Fruit fly (Drosophila melanogaster) whole organism, prepupa: ENCODE data around the gene CG11756.

Experiments
- Blimp-1 ChIP-seq: fragments of 200-800 bp; sonication (Bioruptor generic); optimal IDR thresholded peaks from 3 replicates; lab custom pipeline; 2017; ENCODE audit warnings: missing biosample characterization, missing genetic modification characterization, mild to moderate bottlenecking, moderate library complexity, missing genetic modification reagents
- CG10631 ChIP-seq: fragments of 200-800 bp; sonication (Bioruptor generic); optimal IDR thresholded peaks from 2 replicates; lab custom pipeline; 2016; ENCODE audit warnings: missing biosample characterization, missing genetic modification characterization
- CG10669 ChIP-seq: fragments of 200-800 bp; sonication (Bioruptor generic); optimal IDR thresholded peaks from 3 replicates; lab custom pipeline; 2018; ENCODE audit warnings: missing biosample characterization, mild to moderate bottlenecking, missing genetic modification characterization, moderate library complexity
- CG11294 ChIP-seq: fragments of 200-800 bp; sonication (Bioruptor generic); IDR thresholded peaks from 2 replicates; pipeline ENCODE4 v1.3.6; 2022; ENCODE audit warnings: missing biosample characterization, missing genetic modification characterization
- CG11762 ChIP-seq: fragments of 200-800 bp; sonication (Bioruptor generic); optimal IDR thresholded peaks from 3 replicates; lab custom pipeline; 2016; ENCODE audit warnings: missing biosample characterization, missing genetic modification characterization; ENCODE audit not compliant: insufficient read depth
- CG11902 ChIP-seq: fragments of 200-800 bp; sonication (Bioruptor generic); optimal IDR thresholded peaks from 3 replicates; lab custom pipeline; 2016; ENCODE audit warnings: missing biosample characterization, missing genetic modification characterization
- CG15336 ChIP-seq: fragments of 200-800 bp; sonication (Bioruptor generic); IDR thresholded peaks from 2 replicates; pipeline ENCODE4 v1.3.6; 2022; ENCODE audit warnings: missing biosample characterization, missing genetic modification characterization
- CG1621 ChIP-seq: fragments of 200-800 bp; sonication (Bioruptor generic); optimal IDR thresholded peaks from 3 replicates; lab custom pipeline; 2018; ENCODE audit warnings: missing biosample characterization, mild to moderate bottlenecking, missing genetic modification characterization
- CG16779 ChIP-seq: fragments of 200-800 bp; sonication (Bioruptor generic); optimal IDR thresholded peaks from 3 replicates; lab custom pipeline; 2017; ENCODE audit warnings: missing biosample characterization, mild to moderate bottlenecking, missing genetic modification characterization
- CG3032 ChIP-seq: fragments of 200-800 bp; optimal IDR thresholded peaks from 2 replicates; lab custom pipeline; 2019; ENCODE audit warnings: missing biosample characterization, mild to moderate bottlenecking, missing genetic modification characterization, moderate library complexity
- CG31627 ChIP-seq: fragments of 200-800 bp; sonication (Bioruptor generic); optimal IDR thresholded peaks from 3 replicates; lab custom pipeline; 2016; ENCODE audit warnings: missing biosample characterization, missing genetic modification characterization
- CG32006 ChIP-seq: fragments of 200-800 bp; sonication (Bioruptor generic); optimal IDR thresholded peaks from 3 replicates; lab custom pipeline; 2017; ENCODE audit warnings: missing biosample characterization, mild to moderate bottlenecking, missing genetic modification characterization
- CG34406 ChIP-seq: fragments of 200-800 bp; sonication (Bioruptor generic); optimal IDR thresholded peaks from 3 replicates; lab custom pipeline; 2016; ENCODE audit warnings: missing biosample characterization, missing genetic modification characterization
- CG3919 ChIP-seq: fragments of 200-800 bp; sonication (Bioruptor generic); optimal IDR thresholded peaks from 3 replicates; lab custom pipeline; 2016; ENCODE audit warnings: missing biosample characterization, missing genetic modification characterization
- CG4318 ChIP-seq: fragments of 200-800 bp; sonication (Bioruptor generic); optimal IDR thresholded peaks from 3 replicates; lab custom pipeline; 2017; ENCODE audit warnings: missing biosample characterization, mild to moderate bottlenecking, missing genetic modification characterization
- CG6163 ChIP-seq: fragments of 200-800 bp; sonication (Bioruptor generic); IDR thresholded peaks from 3 replicates; pipeline ENCODE4 v1.3.6; 2022; ENCODE audit warnings: missing biosample characterization, missing genetic modification characterization
- CG6276 ChIP-seq: fragments of 200-800 bp; sonication (Bioruptor generic); optimal IDR thresholded peaks from 2 replicates; lab custom pipeline; 2017; ENCODE audit warnings: missing biosample characterization, mild to moderate bottlenecking, missing genetic modification characterization
- CG6792 ChIP-seq: fragments of 200-800 bp; sonication (Bioruptor generic); optimal IDR thresholded peaks from 3 replicates; lab custom pipeline; 2016; ENCODE audit warnings: missing biosample characterization, missing genetic modification characterization
- CG6808 ChIP-seq: fragments of 200-800 bp; sonication (Bioruptor generic); optimal IDR thresholded peaks from 3 replicates; lab custom pipeline; 2017; ENCODE audit warnings: missing biosample characterization, missing genetic modification characterization, mild to moderate bottlenecking, moderate library complexity, missing genetic modification reagents
- CG6854 ChIP-seq: fragments of 200-800 bp; sonication (Bioruptor generic); optimal IDR thresholded peaks from 2 replicates; lab custom pipeline; 2017; ENCODE audit warnings: missing biosample characterization, mild to moderate bottlenecking, missing genetic modification characterization
- CG7368 ChIP-seq: fragments of 200-800 bp; sonication (Bioruptor generic); optimal IDR thresholded peaks from 3 replicates; lab custom pipeline; 2016; ENCODE audit warnings: missing biosample characterization, missing genetic modification characterization
- CG8119 ChIP-seq: fragments of 200-800 bp; sonication (Bioruptor generic); IDR thresholded peaks from 3 replicates; pipeline ENCODE4 v1.3.6; 2022; ENCODE audit warnings: missing biosample characterization, missing genetic modification characterization
- CG8319 ChIP-seq: fragments of 200-800 bp; sonication (Bioruptor generic); optimal IDR thresholded peaks from 3 replicates; lab custom pipeline; 2016; ENCODE audit warnings: missing biosample characterization, missing genetic modification characterization
- CG8632 ChIP-seq: fragments of 200-800 bp; sonication (Bioruptor generic); optimal IDR thresholded peaks from 3 replicates; lab custom pipeline; 2016; ENCODE audit warnings: missing biosample characterization, missing genetic modification characterization
- Eip75B ChIP-seq: fragments of 200-800 bp; sonication (Bioruptor generic); optimal IDR thresholded peaks from 3 replicates; lab custom pipeline; 2016; ENCODE audit warnings: missing biosample characterization, missing genetic modification characterization
- Eip78C ChIP-seq: fragments of 200-800 bp; sonication (Bioruptor generic); peaks from one replicate; lab custom pipeline; 2016; ENCODE audit warnings: missing biosample characterization, missing genetic modification characterization
- Eip93F ChIP-seq: fragments of 200-800 bp; sonication (Bioruptor generic); optimal IDR thresholded peaks from 2 replicates; lab custom pipeline; 2016; ENCODE audit warnings: missing biosample characterization, mild to moderate bottlenecking, missing genetic modification characterization
- Ets21C ChIP-seq: fragments of 200-800 bp; sonication (Bioruptor generic); optimal IDR thresholded peaks from 3 replicates; lab custom pipeline; 2016; ENCODE audit warnings: missing biosample characterization, missing genetic modification characterization
- Ets96B ChIP-seq: fragments of 200-800 bp; optimal IDR thresholded peaks from 2 replicates; lab custom pipeline; 2019; ENCODE audit warnings: missing biosample characterization, mild to moderate bottlenecking, missing genetic modification characterization, moderate library complexity
- Gug ChIP-seq: fragments of 200-800 bp; sonication (Bioruptor generic); IDR thresholded peaks from 2 replicates; pipeline ENCODE4 v1.3.6; 2022; ENCODE audit warnings: missing biosample characterization, missing genetic modification characterization
- Lpt ChIP-seq: fragments of 200-800 bp; sonication (Bioruptor generic); optimal IDR thresholded peaks from 3 replicates; lab custom pipeline; 2016; ENCODE audit warnings: missing biosample characterization, missing genetic modification characterization
- OdsH ChIP-seq: fragments of 200-800 bp; sonication (Bioruptor generic); optimal IDR thresholded peaks from 3 replicates; lab custom pipeline; 2016; ENCODE audit warnings: missing biosample characterization, missing genetic modification characterization
- Smox ChIP-seq: fragments of 200-800 bp; sonication (Bioruptor generic); optimal IDR thresholded peaks from 3 replicates; lab custom pipeline; 2016; ENCODE audit warnings: missing biosample characterization, missing genetic modification characterization
- Sox102F ChIP-seq: fragments of 200-800 bp; sonication (Bioruptor generic); optimal IDR thresholded peaks from 2 replicates; lab custom pipeline; 2016; ENCODE audit warnings: missing biosample characterization, mild to moderate bottlenecking, missing genetic modification characterization
- Sox15 ChIP-seq: fragments of 200-800 bp; sonication (Bioruptor generic); optimal IDR thresholded peaks from 3 replicates; lab custom pipeline; 2016; ENCODE audit warnings: missing biosample characterization, missing genetic modification characterization
- achi ChIP-seq: fragments of 200-800 bp; sonication (Bioruptor generic); optimal IDR thresholded peaks from 3 replicates; lab custom pipeline; 2016; ENCODE audit warnings: missing biosample characterization, missing genetic modification characterization
- acj6 ChIP-seq: fragments of 200-800 bp; sonication (Bioruptor generic); optimal IDR thresholded peaks from 3 replicates; lab custom pipeline; 2016; ENCODE audit warnings: missing biosample characterization, missing genetic modification characterization
- cyc ChIP-seq: fragments of 200-800 bp; sonication (Bioruptor generic); optimal IDR thresholded peaks from 3 replicates; lab custom pipeline; 2016; ENCODE audit warnings: missing biosample characterization, missing genetic modification characterization
- dac ChIP-seq: fragments of 200-800 bp; sonication (Bioruptor generic); optimal IDR thresholded peaks from 2 replicates; lab custom pipeline; 2017; ENCODE audit warnings: missing biosample characterization, mild to moderate bottlenecking, missing genetic modification characterization
- eg ChIP-seq: fragments of 200-800 bp; sonication (Bioruptor generic); IDR thresholded peaks from 3 replicates; pipeline ENCODE4 v1.3.6; 2022; ENCODE audit warnings: missing biosample characterization, missing genetic modification characterization
- esn ChIP-seq: fragments of 200-800 bp; sonication (Bioruptor generic); optimal IDR thresholded peaks from 2 replicates; lab custom pipeline; 2016; ENCODE audit warnings: missing biosample characterization, mild to moderate bottlenecking, missing genetic modification characterization, moderate library complexity
- fd59A ChIP-seq: fragments of 200-800 bp; sonication (Bioruptor generic); optimal IDR thresholded peaks from 2 replicates; lab custom pipeline; 2017; ENCODE audit warnings: missing biosample characterization, mild to moderate bottlenecking, missing genetic modification characterization, missing genetic modification reagents
- fd85E ChIP-seq: fragments of 200-800 bp; sonication (Bioruptor generic); optimal IDR thresholded peaks from 3 replicates; lab custom pipeline; 2016; ENCODE audit warnings: missing biosample characterization, missing genetic modification characterization
- fkh ChIP-seq: fragments of 200-800 bp; sonication (Bioruptor generic); optimal IDR thresholded peaks from 3 replicates; lab custom pipeline; 2017; ENCODE audit warnings: missing biosample characterization, mild to moderate bottlenecking, missing genetic modification characterization, moderate library complexity
- lz ChIP-seq: fragments of 200-800 bp; sonication (Bioruptor generic); optimal IDR thresholded peaks from 3 replicates; lab custom pipeline; 2016; ENCODE audit warnings: missing biosample characterization, missing genetic modification characterization
- net ChIP-seq: fragments of 200-800 bp; sonication (Bioruptor generic); optimal IDR thresholded peaks from 3 replicates; lab custom pipeline; 2016; ENCODE audit warnings: missing biosample characterization, missing genetic modification characterization
- pdm3 ChIP-seq: fragments of 200-800 bp; sonication (Bioruptor generic); optimal IDR thresholded peaks from 3 replicates; lab custom pipeline; 2016; ENCODE audit warnings: missing biosample characterization, missing genetic modification characterization
- salr ChIP-seq, 2 experiments: fragments of 200-800 bp; sonication (Bioruptor generic); optimal IDR thresholded peaks; 3 replicates each; lab custom pipeline; 2016 to 2018; ENCODE audit warnings: missing biosample characterization in 2 of 2, missing genetic modification characterization in 2 of 2, mild to moderate bottlenecking in 1 of 2
- ss ChIP-seq, 2 experiments: fragments of 200-800 bp; sonication (Bioruptor generic); optimal IDR thresholded peaks; 2 replicates in 1 of 2; 3 replicates in 1 of 2; lab custom pipeline; 2017 to 2018; ENCODE audit warnings: mild to moderate bottlenecking in 2 of 2, missing biosample characterization in 2 of 2, missing genetic modification characterization in 2 of 2, moderate library complexity in 1 of 2
- svp ChIP-seq: fragments of 200-800 bp; sonication (Bioruptor generic); peaks from one replicate; lab custom pipeline; 2016; ENCODE audit warnings: missing biosample characterization, missing genetic modification characterization
- topi ChIP-seq: fragments of 200-800 bp; sonication (Bioruptor generic); optimal IDR thresholded peaks from 3 replicates; lab custom pipeline; 2016; ENCODE audit warnings: missing biosample characterization, missing genetic modification characterization

CG11756 gene

DNA sequence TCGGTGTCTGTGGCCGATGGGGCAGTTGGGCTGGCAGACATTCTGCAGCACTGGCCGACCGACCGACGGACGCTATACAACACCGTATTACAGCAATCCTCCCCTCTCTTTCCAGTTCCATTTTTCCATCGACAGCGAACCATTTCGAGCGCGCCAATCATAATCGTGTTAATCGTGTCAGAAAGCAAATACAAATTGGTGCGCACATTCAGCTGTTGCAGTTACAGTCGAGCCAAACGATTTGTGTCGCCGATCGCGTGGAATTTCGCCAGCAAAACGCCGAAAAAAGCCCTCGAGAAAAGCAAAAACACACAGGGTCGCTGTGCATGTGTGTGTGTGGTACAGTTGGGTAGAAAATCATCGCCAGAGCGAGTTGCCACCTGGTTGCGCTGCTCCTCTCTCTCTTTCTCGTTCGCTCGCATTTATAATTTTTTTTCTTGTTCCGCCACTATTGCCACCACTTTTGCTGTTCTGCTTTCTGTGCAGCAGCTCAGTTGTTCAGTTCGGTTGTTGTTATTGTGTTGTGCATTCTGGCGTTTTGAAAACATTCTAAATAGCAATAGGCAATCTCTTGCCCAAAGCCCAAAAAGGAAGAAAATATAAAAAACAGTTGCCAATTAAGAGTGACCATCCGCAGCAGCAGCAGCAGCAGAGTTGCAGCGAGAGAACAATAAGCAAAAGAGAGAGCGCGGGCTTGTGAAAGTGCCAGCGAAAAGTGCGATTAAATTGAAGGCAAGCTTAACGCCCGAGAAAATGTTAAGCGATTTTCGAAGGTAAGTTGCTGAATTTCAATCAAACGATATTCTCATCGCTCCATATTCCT, 2.8 kb downstream of the CG11756 start, which contains the start of gene CG1737:
Gene CG1737, plus strand, starts transcription at position 104 of the 823 bp plus-strand sequence.
- TF ChIP-seq CG31627 (GFP tag; lab: Kevin White, UChicago): peak; percentile 11
- no peak for TF ChIP-seq CG3032 (tag; lab: Kevin White, UChicago)
- peak; percentile 45 for TF ChIP-seq Eip78C (GFP tag; lab: Kevin White, UChicago)
- TF ChIP-seq Ets96B: no peak
- TF ChIP-seq CG1621 (tag; lab: Kevin White, UChicago): no peak
- no peak for TF ChIP-seq Sox102F (GFP tag; lab: Kevin White, UChicago)
- no peak for TF ChIP-seq CG15336 (GFP tag; lab: Robert Waterston, UW)
- peak; percentile 26 for TF ChIP-seq CG8319
- TF ChIP-seq ss (GFP tag; optimal IDR thresholded peaks at IDR 0.05; lab: Kevin White, UChicago): peak in 1 of 2 experiments; percentile 9
- TF ChIP-seq CG11294 (GFP tag; lab: Robert Waterston, UW): no peak
- TF ChIP-seq eg (GFP tag; lab: Robert Waterston, UW): no peak
- TF ChIP-seq net (GFP tag; lab: Kevin White, UChicago): no peak
- peak; percentile 16; the same call in 1 of the 3 replicates for TF ChIP-seq CG6163 (GFP tag; lab: Robert Waterston, UW)
- no peak for TF ChIP-seq Eip75B
- no peak for TF ChIP-seq dac (GFP tag; lab: Kevin White, UChicago)
- peak; percentile 31 for TF ChIP-seq cyc
- no peak for TF ChIP-seq CG4318
- no peak for TF ChIP-seq acj6 (GFP tag; lab: Kevin White, UChicago)
- no peak for TF ChIP-seq CG6808
- no peak for TF ChIP-seq pdm3 (GFP tag; lab: Kevin White, UChicago)
- TF ChIP-seq CG10631 (GFP tag; lab: Kevin White, UChicago): no peak
- peak; percentile 2 for TF ChIP-seq CG3919 (GFP tag; lab: Kevin White, UChicago)
- TF ChIP-seq fd59A (GFP tag; lab: Kevin White, UChicago): no peak
- no peak for TF ChIP-seq salr (GFP tag; optimal IDR thresholded peaks at IDR 0.05; lab: Kevin White, UChicago)
- no peak for TF ChIP-seq fd85E (GFP tag; lab: Kevin White, UChicago)
- TF ChIP-seq CG16779 (tag; lab: Kevin White, UChicago): no peak
- no peak for TF ChIP-seq CG7368 (GFP tag; lab: Kevin White, UChicago)
- TF ChIP-seq Gug (GFP tag; lab: Robert Waterston, UW): no peak
- TF ChIP-seq OdsH (GFP tag; lab: Kevin White, UChicago): peak; percentile 7
- no peak for TF ChIP-seq Lpt (GFP tag; lab: Kevin White, UChicago)
- no peak for TF ChIP-seq Eip93F
- no peak for TF ChIP-seq CG11762 (GFP tag; lab: Kevin White, UChicago)
- TF ChIP-seq CG6854 (GFP tag; lab: Kevin White, UChicago): peak; percentile 35
- peak; percentile 9 for TF ChIP-seq esn (GFP tag; lab: Kevin White, UChicago)
- TF ChIP-seq CG6792: peak; percentile 10
- no peak for TF ChIP-seq Smox (GFP tag; lab: Kevin White, UChicago)
- no peak for TF ChIP-seq lz (GFP tag; lab: Kevin White, UChicago)
- no peak for TF ChIP-seq Blimp-1 (GFP tag; lab: Kevin White, UChicago)
- peak; percentile 24 for TF ChIP-seq svp
- TF ChIP-seq topi (GFP tag; lab: Kevin White, UChicago): peak; percentile 7
- no peak for TF ChIP-seq CG34406 (GFP tag; lab: Kevin White, UChicago)
- no peak for TF ChIP-seq Sox15 (GFP tag; lab: Kevin White, UChicago)
- TF ChIP-seq fkh (GFP tag; lab: Kevin White, UChicago): no peak
- TF ChIP-seq CG8632: no peak
- no peak for TF ChIP-seq achi (GFP tag; lab: Kevin White, UChicago)
- no peak for TF ChIP-seq CG10669 (GFP tag; lab: Kevin White, UChicago)
- no peak for TF ChIP-seq CG6276 (GFP tag; lab: Kevin White, UChicago)
- no peak for TF ChIP-seq CG32006
- no peak for TF ChIP-seq CG8119 (GFP tag; lab: Robert Waterston, UW)
- TF ChIP-seq Ets21C (GFP tag; lab: Kevin White, UChicago): no peak
- TF ChIP-seq CG11902 (GFP tag; lab: Kevin White, UChicago): no peak
